Worm (Caenorhabditis elegans): Measurements from ENCODE around the gene F57B7.2.
"Not testable (repeated sequence)": the region's sequence is repeated elsewhere in the genome, so short reads cannot be mapped to it uniquely, and the experiment has no call there.

F57B7.2 gene

ce11 chrV:11485558-11485957 is 42.2 kb upstream of the F57B7.2 start, which contains the start of gene srh-1:
Gene srh-1, plus strand, starts transcription at chrV:11485858.
- no peak for TF ChIP-seq daf-16 (GFP tag; optimal IDR thresholded peaks at IDR 0.05)
- no peak for TF ChIP-seq daf-16 (tag; optimal IDR thresholded peaks at IDR 0.05)
- no peak for TF ChIP-seq duxl-1 (tag; optimal IDR thresholded peaks at IDR 0.05; ENCODE audit: poor library complexity)

- TF ChIP-seq set-16 (GFP tag; IDR thresholded peaks at IDR 0.05) (peak; percentile 87), nhr-10 (tag; optimal IDR thresholded peaks at IDR 0.05) (no peak), lir-3 (tag; optimal IDR thresholded peaks at IDR 0.05) (no peak)
Measured at ce11 chrV:11484404-11484803, 41.0 kb upstream of the F57B7.2 start.

ce11 chrV:11483580-11484092 is 40.2 kb upstream of the F57B7.2 start, which contains the start of gene col-157:
Gene col-157, plus strand, starts transcription at chrV:11484042.
- not testable (repeated sequence) for TF ChIP-seq pqm-1 (tag; optimal IDR thresholded peaks at IDR 0.05); ztf-11 (tag; optimal IDR thresholded peaks at IDR 0.05); set-16 (GFP tag; IDR thresholded peaks at IDR 0.05)

- not testable (repeated sequence) for TF ChIP-seq php-3 (GFP tag; IDR thresholded peaks at IDR 0.05); zfp-2 (tag; optimal IDR thresholded peaks at IDR 0.05); lin-29 (GFP tag; IDR thresholded peaks at IDR 0.05)
Measured at ce11 chrV:11480734-11481133, 37.3 kb upstream of the F57B7.2 start, which contains the start of gene T11F9.14. Gene T11F9.14, minus strand, starts transcription at chrV:11480834.

- TF ChIP-seq lin-1 (GFP tag; IDR thresholded peaks at IDR 0.05), result no peak
- TF ChIP-seq mdl-1 (tag; optimal IDR thresholded peaks at IDR 0.05), result no peak
- no peak for TF ChIP-seq lin-13 (GFP tag; optimal IDR thresholded peaks at IDR 0.05)
- TF ChIP-seq Y75B8A.6 (GFP tag; IDR thresholded peaks at IDR 0.05), result no peak
- no peak for TF ChIP-seq zip-11 (GFP tag; IDR thresholded peaks at IDR 0.05)
- TF ChIP-seq ZK546.5 (tag; optimal IDR thresholded peaks at IDR 0.05), result no peak
- no peak for TF ChIP-seq pqm-1 (tag; optimal IDR thresholded peaks at IDR 0.05)
- no peak for TF ChIP-seq mes-2 (tag; optimal IDR thresholded peaks at IDR 0.05; ENCODE audit: poor library complexity, severe bottlenecking)
- no peak for TF ChIP-seq hlh-30 (tag; optimal IDR thresholded peaks at IDR 0.05; ENCODE audit: insufficient read depth)
- TF ChIP-seq nhr-102 (tag; optimal IDR thresholded peaks at IDR 0.05), result no peak
- no peak for TF ChIP-seq fos-1 (tag; optimal IDR thresholded peaks at IDR 0.05)
- no peak for TF ChIP-seq zfp-2 (tag; optimal IDR thresholded peaks at IDR 0.05)
- no peak for TF ChIP-seq dmd-6 (GFP tag; IDR thresholded peaks at IDR 0.05)
- no peak for TF ChIP-seq hmg-1.1 (GFP tag; IDR thresholded peaks at IDR 0.05)
Measured at ce11 chrV:11479406-11479805, 36.0 kb upstream of the F57B7.2 start, which contains the start of gene T11F9.22. Gene T11F9.22, plus strand, starts transcription at chrV:11479706.

ce11 chrV:11478028-11478427 is 34.6 kb upstream of the F57B7.2 start:
- TF ChIP-seq unc-62 (GFP tag; optimal IDR thresholded peaks at IDR 0.05 in 1 of 2) (peak in 1 of 2 experiments; percentile 41), unc-130 (GFP tag; optimal IDR thresholded peaks at IDR 0.05) (peak; percentile 53)
- not testable (repeated sequence) for TF ChIP-seq unc-62 (tag; optimal IDR thresholded peaks at IDR 0.05)

- not testable (repeated sequence) for TF ChIP-seq nhr-237 (tag; optimal IDR thresholded peaks at IDR 0.05); rbr-2 (tag; optimal IDR thresholded peaks at IDR 0.05); dmd-9 (GFP tag; IDR thresholded peaks at IDR 0.05)
Measured at ce11 chrV:11475638-11476037, 32.2 kb upstream of the F57B7.2 start, which contains the start of gene T11F9.7. Gene T11F9.7, plus strand, starts transcription at chrV:11475938.
